Fruit fly (Drosophila melanogaster) whole organism, prepupa: Measurements from ENCODE around the gene CG31776.

ENCODE experiments used
- CG11294 ChIP-seq: fragments of 200-800 bp; sonication (Bioruptor generic); IDR thresholded peaks from 2 replicates; pipeline ENCODE4 v1.3.6; 2022; ENCODE audit warnings: missing biosample characterization, missing genetic modification characterization
- CG11762 ChIP-seq: fragments of 200-800 bp; sonication (Bioruptor generic); optimal IDR thresholded peaks from 3 replicates; lab custom pipeline; 2016; ENCODE audit warnings: missing biosample characterization, missing genetic modification characterization; ENCODE audit not compliant: insufficient read depth
- CG15336 ChIP-seq: fragments of 200-800 bp; sonication (Bioruptor generic); IDR thresholded peaks from 2 replicates; pipeline ENCODE4 v1.3.6; 2022; ENCODE audit warnings: missing biosample characterization, missing genetic modification characterization
- CG1621 ChIP-seq: fragments of 200-800 bp; sonication (Bioruptor generic); optimal IDR thresholded peaks from 3 replicates; lab custom pipeline; 2018; ENCODE audit warnings: missing biosample characterization, mild to moderate bottlenecking, missing genetic modification characterization
- CG16779 ChIP-seq: fragments of 200-800 bp; sonication (Bioruptor generic); optimal IDR thresholded peaks from 3 replicates; lab custom pipeline; 2017; ENCODE audit warnings: missing biosample characterization, mild to moderate bottlenecking, missing genetic modification characterization
- CG3032 ChIP-seq: fragments of 200-800 bp; optimal IDR thresholded peaks from 2 replicates; lab custom pipeline; 2019; ENCODE audit warnings: missing biosample characterization, mild to moderate bottlenecking, missing genetic modification characterization, moderate library complexity
- CG31627 ChIP-seq: fragments of 200-800 bp; sonication (Bioruptor generic); optimal IDR thresholded peaks from 3 replicates; lab custom pipeline; 2016; ENCODE audit warnings: missing biosample characterization, missing genetic modification characterization
- CG32006 ChIP-seq: fragments of 200-800 bp; sonication (Bioruptor generic); optimal IDR thresholded peaks from 3 replicates; lab custom pipeline; 2017; ENCODE audit warnings: missing biosample characterization, mild to moderate bottlenecking, missing genetic modification characterization
- CG34406 ChIP-seq: fragments of 200-800 bp; sonication (Bioruptor generic); optimal IDR thresholded peaks from 3 replicates; lab custom pipeline; 2016; ENCODE audit warnings: missing biosample characterization, missing genetic modification characterization
- CG3919 ChIP-seq: fragments of 200-800 bp; sonication (Bioruptor generic); optimal IDR thresholded peaks from 3 replicates; lab custom pipeline; 2016; ENCODE audit warnings: missing biosample characterization, missing genetic modification characterization
- CG4318 ChIP-seq: fragments of 200-800 bp; sonication (Bioruptor generic); optimal IDR thresholded peaks from 3 replicates; lab custom pipeline; 2017; ENCODE audit warnings: missing biosample characterization, mild to moderate bottlenecking, missing genetic modification characterization
- CG6163 ChIP-seq: fragments of 200-800 bp; sonication (Bioruptor generic); IDR thresholded peaks from 3 replicates; pipeline ENCODE4 v1.3.6; 2022; ENCODE audit warnings: missing biosample characterization, missing genetic modification characterization
- CG6276 ChIP-seq: fragments of 200-800 bp; sonication (Bioruptor generic); optimal IDR thresholded peaks from 2 replicates; lab custom pipeline; 2017; ENCODE audit warnings: missing biosample characterization, mild to moderate bottlenecking, missing genetic modification characterization
- CG6792 ChIP-seq: fragments of 200-800 bp; sonication (Bioruptor generic); optimal IDR thresholded peaks from 3 replicates; lab custom pipeline; 2016; ENCODE audit warnings: missing biosample characterization, missing genetic modification characterization
- CG6808 ChIP-seq: fragments of 200-800 bp; sonication (Bioruptor generic); optimal IDR thresholded peaks from 3 replicates; lab custom pipeline; 2017; ENCODE audit warnings: missing biosample characterization, missing genetic modification characterization, mild to moderate bottlenecking, moderate library complexity, missing genetic modification reagents
- CG6854 ChIP-seq: fragments of 200-800 bp; sonication (Bioruptor generic); optimal IDR thresholded peaks from 2 replicates; lab custom pipeline; 2017; ENCODE audit warnings: missing biosample characterization, mild to moderate bottlenecking, missing genetic modification characterization
- CG8119 ChIP-seq: fragments of 200-800 bp; sonication (Bioruptor generic); IDR thresholded peaks from 3 replicates; pipeline ENCODE4 v1.3.6; 2022; ENCODE audit warnings: missing biosample characterization, missing genetic modification characterization
- CG8632 ChIP-seq: fragments of 200-800 bp; sonication (Bioruptor generic); optimal IDR thresholded peaks from 3 replicates; lab custom pipeline; 2016; ENCODE audit warnings: missing biosample characterization, missing genetic modification characterization
- Eip75B ChIP-seq: fragments of 200-800 bp; sonication (Bioruptor generic); optimal IDR thresholded peaks from 3 replicates; lab custom pipeline; 2016; ENCODE audit warnings: missing biosample characterization, missing genetic modification characterization
- Eip78C ChIP-seq: fragments of 200-800 bp; sonication (Bioruptor generic); peaks from one replicate; lab custom pipeline; 2016; ENCODE audit warnings: missing biosample characterization, missing genetic modification characterization
- Eip93F ChIP-seq: fragments of 200-800 bp; sonication (Bioruptor generic); optimal IDR thresholded peaks from 2 replicates; lab custom pipeline; 2016; ENCODE audit warnings: missing biosample characterization, mild to moderate bottlenecking, missing genetic modification characterization
- Gug ChIP-seq: fragments of 200-800 bp; sonication (Bioruptor generic); IDR thresholded peaks from 2 replicates; pipeline ENCODE4 v1.3.6; 2022; ENCODE audit warnings: missing biosample characterization, missing genetic modification characterization
- Hr4 ChIP-seq: fragments of 200-800 bp; sonication (Bioruptor generic); optimal IDR thresholded peaks from 3 replicates; lab custom pipeline; 2016; ENCODE audit warnings: missing biosample characterization, missing genetic modification characterization
- Met ChIP-seq: fragments of 200-800 bp; sonication (Bioruptor generic); optimal IDR thresholded peaks from 3 replicates; lab custom pipeline; 2016; ENCODE audit warnings: missing biosample characterization, missing genetic modification characterization
- Smox ChIP-seq: fragments of 200-800 bp; sonication (Bioruptor generic); optimal IDR thresholded peaks from 3 replicates; lab custom pipeline; 2016; ENCODE audit warnings: missing biosample characterization, missing genetic modification characterization
- Sox102F ChIP-seq: fragments of 200-800 bp; sonication (Bioruptor generic); optimal IDR thresholded peaks from 2 replicates; lab custom pipeline; 2016; ENCODE audit warnings: missing biosample characterization, mild to moderate bottlenecking, missing genetic modification characterization
- Sox14 ChIP-seq: fragments of 200-800 bp; sonication (Bioruptor generic); optimal IDR thresholded peaks from 3 replicates; lab custom pipeline; 2016; ENCODE audit warnings: missing biosample characterization, missing genetic modification characterization
- Sox15 ChIP-seq: fragments of 200-800 bp; sonication (Bioruptor generic); optimal IDR thresholded peaks from 3 replicates; lab custom pipeline; 2016; ENCODE audit warnings: missing biosample characterization, missing genetic modification characterization
- achi ChIP-seq: fragments of 200-800 bp; sonication (Bioruptor generic); optimal IDR thresholded peaks from 3 replicates; lab custom pipeline; 2016; ENCODE audit warnings: missing biosample characterization, missing genetic modification characterization
- acj6 ChIP-seq: fragments of 200-800 bp; sonication (Bioruptor generic); optimal IDR thresholded peaks from 3 replicates; lab custom pipeline; 2016; ENCODE audit warnings: missing biosample characterization, missing genetic modification characterization
- cyc ChIP-seq: fragments of 200-800 bp; sonication (Bioruptor generic); optimal IDR thresholded peaks from 3 replicates; lab custom pipeline; 2016; ENCODE audit warnings: missing biosample characterization, missing genetic modification characterization
- dac ChIP-seq: fragments of 200-800 bp; sonication (Bioruptor generic); optimal IDR thresholded peaks from 2 replicates; lab custom pipeline; 2017; ENCODE audit warnings: missing biosample characterization, mild to moderate bottlenecking, missing genetic modification characterization
- dsx ChIP-seq: fragments of 200-800 bp; optimal IDR thresholded peaks from 3 replicates; lab custom pipeline; 2019; ENCODE audit warnings: missing biosample characterization, mild to moderate bottlenecking, missing genetic modification characterization, moderate library complexity; ENCODE audit not compliant: poor library complexity, severe bottlenecking
- eg ChIP-seq: fragments of 200-800 bp; sonication (Bioruptor generic); IDR thresholded peaks from 3 replicates; pipeline ENCODE4 v1.3.6; 2022; ENCODE audit warnings: missing biosample characterization, missing genetic modification characterization
- fd59A ChIP-seq: fragments of 200-800 bp; sonication (Bioruptor generic); optimal IDR thresholded peaks from 2 replicates; lab custom pipeline; 2017; ENCODE audit warnings: missing biosample characterization, mild to moderate bottlenecking, missing genetic modification characterization, missing genetic modification reagents
- fd85E ChIP-seq: fragments of 200-800 bp; sonication (Bioruptor generic); optimal IDR thresholded peaks from 3 replicates; lab custom pipeline; 2016; ENCODE audit warnings: missing biosample characterization, missing genetic modification characterization
- fkh ChIP-seq: fragments of 200-800 bp; sonication (Bioruptor generic); optimal IDR thresholded peaks from 3 replicates; lab custom pipeline; 2017; ENCODE audit warnings: missing biosample characterization, mild to moderate bottlenecking, missing genetic modification characterization, moderate library complexity
- lz ChIP-seq: fragments of 200-800 bp; sonication (Bioruptor generic); optimal IDR thresholded peaks from 3 replicates; lab custom pipeline; 2016; ENCODE audit warnings: missing biosample characterization, missing genetic modification characterization
- pdm3 ChIP-seq: fragments of 200-800 bp; sonication (Bioruptor generic); optimal IDR thresholded peaks from 3 replicates; lab custom pipeline; 2016; ENCODE audit warnings: missing biosample characterization, missing genetic modification characterization
- salr ChIP-seq, 2 experiments: fragments of 200-800 bp; sonication (Bioruptor generic); optimal IDR thresholded peaks; 3 replicates each; lab custom pipeline; 2016 to 2018; ENCODE audit warnings: missing biosample characterization in 2 of 2, missing genetic modification characterization in 2 of 2, mild to moderate bottlenecking in 1 of 2
- spab ChIP-seq: fragments of 200-800 bp; sonication (Bioruptor generic); optimal IDR thresholded peaks from 2 replicates; lab custom pipeline; 2017; ENCODE audit warnings: missing biosample characterization, mild to moderate bottlenecking, missing genetic modification characterization, missing genetic modification reagents
- ss ChIP-seq, 2 experiments: fragments of 200-800 bp; sonication (Bioruptor generic); optimal IDR thresholded peaks; 2 replicates in 1 of 2; 3 replicates in 1 of 2; lab custom pipeline; 2017 to 2018; ENCODE audit warnings: mild to moderate bottlenecking in 2 of 2, missing biosample characterization in 2 of 2, missing genetic modification characterization in 2 of 2, moderate library complexity in 1 of 2
- svp ChIP-seq: fragments of 200-800 bp; sonication (Bioruptor generic); peaks from one replicate; lab custom pipeline; 2016; ENCODE audit warnings: missing biosample characterization, missing genetic modification characterization
- topi ChIP-seq: fragments of 200-800 bp; sonication (Bioruptor generic); optimal IDR thresholded peaks from 3 replicates; lab custom pipeline; 2016; ENCODE audit warnings: missing biosample characterization, missing genetic modification characterization

Gene CG31776

dm6 chr2L:3482712-3483111 lies 12.7 kb downstream of the CG31776 start (continued):
- TF ChIP-seq achi (GFP tag; lab: Kevin White, UChicago) (peak; percentile 61), CG6163 (GFP tag; lab: Robert Waterston, UW) (peak; percentile 74), CG6276 (GFP tag; lab: Kevin White, UChicago) (peak; percentile 72), CG8119 (peak; percentile 90), CG34406 (GFP tag; lab: Kevin White, UChicago) (no peak), Sox15 (GFP tag; lab: Kevin White, UChicago) (no peak), Smox (GFP tag; lab: Kevin White, UChicago) (no peak), pdm3 (GFP tag; lab: Kevin White, UChicago) (peak; percentile 36), CG31627 (GFP tag; lab: Kevin White, UChicago) (no peak), CG3919 (peak; percentile 56), fd59A (GFP tag; lab: Kevin White, UChicago) (peak; percentile 28), eg (GFP tag; lab: Robert Waterston, UW) (peak; percentile 90), spab (GFP tag; lab: Kevin White, UChicago) (peak; percentile 34), topi (GFP tag; lab: Kevin White, UChicago) (no peak), Gug (peak; percentile 75), CG8632 (GFP tag; lab: Kevin White, UChicago) (peak; percentile 29), CG11294 (GFP tag; lab: Robert Waterston, UW) (peak; percentile 69), Eip75B (no peak), ss (GFP tag; optimal IDR thresholded peaks at IDR 0.05; lab: Kevin White, UChicago) (peak in 1 of 2 experiments; percentile 21), CG6854 (GFP tag; lab: Kevin White, UChicago) (no peak), CG6792 (GFP tag; lab: Kevin White, UChicago) (peak; percentile 28), dsx (GFP tag; lab: Kevin White, UChicago) (peak; percentile 47), CG6808 (GFP tag; lab: Kevin White, UChicago) (peak; percentile 63), lz (GFP tag; lab: Kevin White, UChicago) (no peak), acj6 (GFP tag; lab: Kevin White, UChicago) (peak; percentile 21), CG16779 (tag; lab: Kevin White, UChicago) (peak; percentile 10), Met (GFP tag; lab: Kevin White, UChicago) (no peak), Hr4 (GFP tag; lab: Kevin White, UChicago) (peak; percentile 76), Sox14 (GFP tag; lab: Kevin White, UChicago) (peak; percentile 11)

DNA sequence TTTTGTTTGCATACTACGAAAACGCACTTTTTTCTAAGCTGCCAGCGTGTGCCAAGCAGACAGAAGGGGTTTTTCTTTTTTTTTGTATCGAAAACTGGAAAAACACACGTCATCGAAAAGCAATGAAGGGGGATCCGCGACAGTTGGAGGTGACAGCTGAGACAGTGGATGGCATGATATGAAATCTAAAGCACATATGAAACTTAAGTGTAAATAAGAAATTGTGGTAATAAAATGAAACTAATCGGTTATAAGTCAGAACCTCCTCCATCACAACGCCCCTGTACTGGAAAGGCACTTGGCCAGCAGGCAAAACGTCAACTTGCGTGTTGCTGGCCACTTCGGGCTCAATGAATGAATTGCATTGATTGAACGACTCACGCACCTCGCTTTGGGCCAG lies 13.7 kb downstream of the CG31776 start:
- TF ChIP-seq CG6276 (GFP tag; lab: Kevin White, UChicago), result peak; percentile 3
- TF ChIP-seq CG3919, result no peak
- no peak for TF ChIP-seq CG4318
- TF ChIP-seq CG32006, result peak; percentile 28
- TF ChIP-seq eg (GFP tag; lab: Robert Waterston, UW), result peak; percentile 57; the same call in 1 of the 3 replicates
- no peak for TF ChIP-seq CG11762 (GFP tag; lab: Kevin White, UChicago)
- no peak for TF ChIP-seq fkh (GFP tag; lab: Kevin White, UChicago)
- TF ChIP-seq CG15336, result peak; percentile 57; the same call in 1 of the 2 replicates
- no peak for TF ChIP-seq fd85E (GFP tag; lab: Kevin White, UChicago)
- TF ChIP-seq CG6808 (GFP tag; lab: Kevin White, UChicago), result no peak
- no peak for TF ChIP-seq fd59A (GFP tag; lab: Kevin White, UChicago)
- TF ChIP-seq CG3032, result no peak
- TF ChIP-seq CG8119, result 0 out of 3 replicates have a peak, but pooled peaks have one; percentile 30
- TF ChIP-seq cyc (GFP tag; lab: Kevin White, UChicago), result no peak
- no peak for TF ChIP-seq dac (GFP tag; lab: Kevin White, UChicago)

DNA sequence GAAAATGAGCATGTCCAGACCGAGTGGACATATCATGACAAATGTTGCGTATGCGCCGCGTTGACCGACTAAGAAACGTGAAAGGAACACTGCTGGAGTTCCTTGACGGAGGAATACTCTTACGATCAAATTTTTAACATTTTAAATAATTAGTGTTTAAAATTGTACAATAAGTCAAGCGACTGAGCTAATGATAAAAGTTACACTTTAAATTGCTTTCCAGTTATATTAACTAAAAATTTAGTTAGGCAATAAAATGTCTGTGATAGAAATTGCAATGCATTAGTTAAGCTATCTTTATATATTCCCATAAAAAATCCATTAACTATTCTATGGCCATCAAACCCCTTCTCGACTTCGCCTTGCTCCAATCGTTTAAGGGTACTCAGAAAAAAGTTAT lies 14.8 kb downstream of the CG31776 start:
- TF ChIP-seq Sox102F, result no peak
- TF ChIP-seq CG8632 (GFP tag; lab: Kevin White, UChicago), result no peak
- no peak for TF ChIP-seq salr (GFP tag; optimal IDR thresholded peaks at IDR 0.05; lab: Kevin White, UChicago)
- no peak for TF ChIP-seq CG4318
- TF ChIP-seq CG11294 (GFP tag; lab: Robert Waterston, UW), result no peak
- peak; percentile 54 for TF ChIP-seq CG32006
- TF ChIP-seq Hr4 (GFP tag; lab: Kevin White, UChicago), result peak; percentile 26
- no peak for TF ChIP-seq Sox14 (GFP tag; lab: Kevin White, UChicago)
- TF ChIP-seq spab (GFP tag; lab: Kevin White, UChicago), result no peak
- peak; percentile 19 for TF ChIP-seq svp (GFP tag; lab: Kevin White, UChicago)
- no peak for TF ChIP-seq achi (GFP tag; lab: Kevin White, UChicago)
- TF ChIP-seq Eip93F (GFP tag; lab: Kevin White, UChicago), result no peak
- peak; percentile 21; the same call in 1 of the 3 replicates for TF ChIP-seq CG8119
- peak; percentile 52 for TF ChIP-seq Eip78C
- TF ChIP-seq eg (GFP tag; lab: Robert Waterston, UW), result no peak
- TF ChIP-seq Gug, result no peak
- TF ChIP-seq CG15336, result peak; percentile 28; the same call in 1 of the 2 replicates
- TF ChIP-seq CG1621 (tag; lab: Kevin White, UChicago), result no peak
